Worm (Caenorhabditis elegans): ENCODE data around the gene phat-7.

The phat-7 gene

DNA sequence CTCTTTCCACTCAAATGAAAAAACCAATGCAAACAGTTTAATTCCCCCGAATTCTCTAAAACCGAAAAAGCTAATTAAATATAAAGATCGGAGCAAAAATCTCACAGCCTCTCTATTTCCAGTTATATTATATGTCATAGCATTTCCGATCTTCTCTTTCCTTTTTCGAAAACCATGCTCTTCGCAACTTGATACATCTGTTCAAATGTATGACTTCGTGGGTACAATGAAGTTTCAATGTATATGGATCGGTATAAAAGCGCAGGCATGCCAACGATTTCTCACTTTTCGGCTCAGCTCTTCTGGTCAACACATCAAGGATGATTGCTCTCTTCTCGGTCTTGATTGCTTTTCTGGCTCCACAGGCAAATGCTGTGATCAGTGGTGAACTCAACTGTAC lies at the start of gene phat-7:
TSS of gene phat-7 (plus strand) at position 301 of the 400 bp plus-strand sequence.
- TF ChIP-seq elt-3 (tag; optimal IDR thresholded peaks at IDR 0.05) (no peak), zag-1 (tag; optimal IDR thresholded peaks at IDR 0.05) (no peak), nhr-67 (tag; optimal IDR thresholded peaks at IDR 0.05) (no peak), tbx-2 (tag; optimal IDR thresholded peaks at IDR 0.05) (no peak), ceh-16 (tag; optimal IDR thresholded peaks at IDR 0.05) (no peak), nfya-1 (tag; optimal IDR thresholded peaks at IDR 0.05; ENCODE audit: insufficient read depth) (no peak), nhr-23 (tag; optimal IDR thresholded peaks at IDR 0.05) (no peak)

DNA sequence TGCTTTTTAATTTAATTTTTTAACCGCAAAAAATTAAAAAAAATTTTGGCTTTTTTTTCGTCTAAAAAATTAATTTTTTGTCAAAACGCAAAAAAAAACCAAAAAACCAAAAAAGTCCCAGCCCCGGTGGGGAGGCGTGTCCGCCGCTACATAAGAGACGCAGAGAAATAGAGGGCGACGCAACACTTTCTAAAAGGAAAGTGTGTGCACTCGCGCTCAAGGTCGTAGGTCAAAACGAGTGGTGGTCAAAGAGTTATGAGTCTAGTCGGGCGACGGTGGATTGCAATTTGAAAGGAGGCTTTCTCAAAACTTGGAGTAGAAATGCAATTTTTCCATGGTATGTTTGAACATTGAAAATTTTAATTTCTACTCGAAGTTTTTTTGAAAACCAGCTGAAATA lies 41.6 kb upstream of the phat-7 start:
- TF ChIP-seq nhr-67 (tag; optimal IDR thresholded peaks at IDR 0.05) (no peak), mdl-1 (tag; optimal IDR thresholded peaks at IDR 0.05) (no peak), egl-27 (tag; optimal IDR thresholded peaks at IDR 0.05) (no peak), zag-1 (tag; optimal IDR thresholded peaks at IDR 0.05) (no peak), ztf-11 (tag; optimal IDR thresholded peaks at IDR 0.05) (no peak), elt-1 (tag; optimal IDR thresholded peaks at IDR 0.05) (no peak), nhr-11 (tag; optimal IDR thresholded peaks at IDR 0.05) (no peak), nhr-43 (tag; optimal IDR thresholded peaks at IDR 0.05; ENCODE audit: poor library complexity, severe bottlenecking) (no peak), lin-39 (tag; optimal IDR thresholded peaks at IDR 0.05) (no peak), ceh-28 (tag; optimal IDR thresholded peaks at IDR 0.05) (no peak), ceh-16 (tag; optimal IDR thresholded peaks at IDR 0.05) (no peak), mml-1 (tag; optimal IDR thresholded peaks at IDR 0.05) (no peak), eor-1 (tag; optimal IDR thresholded peaks at IDR 0.05) (no peak), egl-5 (tag; optimal IDR thresholded peaks at IDR 0.05) (no peak), fos-1 (tag; optimal IDR thresholded peaks at IDR 0.05) (no peak), fkh-10 (GFP tag; optimal IDR thresholded peaks at IDR 0.05) (no peak), nhr-23 (tag; optimal IDR thresholded peaks at IDR 0.05) (no peak), fkh-2 (tag; optimal IDR thresholded peaks at IDR 0.05) (no peak)

DNA sequence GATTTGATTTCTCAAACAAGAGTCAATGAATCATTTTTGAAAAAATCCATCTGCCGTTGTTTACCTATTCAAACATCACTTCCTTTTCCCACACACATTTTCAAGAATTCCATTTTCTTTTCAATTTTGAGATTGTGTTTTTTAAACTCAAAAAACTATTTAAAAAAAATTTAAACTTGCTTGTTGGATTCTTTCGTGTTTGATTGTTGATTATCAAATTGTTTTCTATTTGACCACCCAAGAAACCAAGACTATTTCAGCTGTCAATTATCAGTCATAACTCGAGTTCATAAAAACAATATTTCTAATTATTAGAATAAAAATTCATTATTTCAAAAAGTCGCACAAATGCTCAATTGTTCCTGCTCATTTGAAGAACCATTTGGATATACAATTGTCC lies 41.0 kb upstream of the phat-7 start, which contains the start of gene srh-8:
TSS of gene srh-8 (plus strand) at position 301 of the 400 bp plus-strand sequence.
- TF ChIP-seq pqm-1 (tag; optimal IDR thresholded peaks at IDR 0.05) (no peak), ztf-11 (tag; optimal IDR thresholded peaks at IDR 0.05) (no peak), nfya-1 (tag; optimal IDR thresholded peaks at IDR 0.05; ENCODE audit: insufficient read depth) (no peak), unc-39 (tag; optimal IDR thresholded peaks at IDR 0.05) (no peak), lin-15B (tag; optimal IDR thresholded peaks at IDR 0.05) (no peak)

DNA sequence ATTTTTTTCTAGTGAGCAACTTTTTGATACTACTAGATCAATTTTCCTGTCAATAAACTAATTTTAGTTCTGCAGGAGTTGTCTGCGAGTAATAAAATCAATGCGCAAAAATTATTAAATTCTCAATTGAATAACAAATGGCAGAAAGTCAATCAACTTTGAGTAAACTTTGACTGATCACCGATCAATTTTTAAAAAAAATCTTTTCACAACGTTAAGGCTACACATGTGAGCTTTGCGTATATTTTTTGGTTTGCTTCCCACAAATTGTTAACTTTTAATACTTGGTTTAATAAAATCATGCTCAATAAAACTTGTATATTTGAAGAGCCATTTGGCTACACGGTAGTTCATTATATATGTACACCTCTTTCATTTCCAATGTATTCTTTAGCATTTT lies 38.3 kb upstream of the phat-7 start, which contains the start of gene srh-7:
TSS of gene srh-7 (plus strand) at position 301 of the 400 bp plus-strand sequence.
- TF ChIP-seq skn-1 (tag; optimal IDR thresholded peaks at IDR 0.05) (no peak), unc-39 (tag; optimal IDR thresholded peaks at IDR 0.05) (no peak), nhr-76 (tag; optimal IDR thresholded peaks at IDR 0.05) (no peak), elt-2 (tag; optimal IDR thresholded peaks at IDR 0.05) (no peak), elt-3 (tag; optimal IDR thresholded peaks at IDR 0.05) (no peak), ceh-28 (tag; optimal IDR thresholded peaks at IDR 0.05) (no peak), ceh-16 (tag; optimal IDR thresholded peaks at IDR 0.05) (no peak)

DNA sequence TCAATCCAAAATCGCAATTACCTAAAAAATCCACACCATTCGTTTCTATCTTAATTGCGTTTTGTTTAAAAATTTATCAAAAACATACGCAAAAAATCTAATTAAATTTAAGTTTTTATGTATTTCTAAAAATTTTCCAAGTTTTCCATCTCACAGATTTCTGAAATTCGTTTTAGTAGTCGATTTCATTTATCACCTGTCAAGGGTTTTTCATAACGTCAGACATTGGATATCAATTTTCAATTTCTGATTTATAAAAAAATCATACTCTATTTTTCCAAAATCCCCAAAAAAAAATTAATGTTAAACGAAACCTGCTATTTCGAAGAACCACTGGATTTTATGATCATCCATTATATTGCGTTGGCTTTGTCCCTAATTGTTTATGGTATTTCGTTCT lies 36.1 kb upstream of the phat-7 start, which contains the start of gene srh-4:
TSS of gene srh-4 (plus strand) at position 301 of the 400 bp plus-strand sequence.
- no peak for TF ChIP-seq snpc-4 (tag; optimal IDR thresholded peaks at IDR 0.05)
- TF ChIP-seq ceh-9 (tag; optimal IDR thresholded peaks at IDR 0.05): no peak
- TF ChIP-seq fkh-2 (tag; optimal IDR thresholded peaks at IDR 0.05): no peak
- TF ChIP-seq skn-1 (tag; optimal IDR thresholded peaks at IDR 0.05): no peak
- TF ChIP-seq eor-1 (tag; optimal IDR thresholded peaks at IDR 0.05): no peak
- TF ChIP-seq ceh-16 (tag; optimal IDR thresholded peaks at IDR 0.05): no peak
- no peak for TF ChIP-seq elt-2 (tag; optimal IDR thresholded peaks at IDR 0.05)
- no peak for TF ChIP-seq nhr-25 (tag; optimal IDR thresholded peaks at IDR 0.05)
- no peak for TF ChIP-seq mdl-1 (tag; optimal IDR thresholded peaks at IDR 0.05)
- TF ChIP-seq nhr-237 (tag; optimal IDR thresholded peaks at IDR 0.05): no peak
- TF ChIP-seq egl-27 (tag; optimal IDR thresholded peaks at IDR 0.05): no peak
- no peak for TF ChIP-seq hmg-11 (tag; optimal IDR thresholded peaks at IDR 0.05)
- TF ChIP-seq pqm-1 (tag; optimal IDR thresholded peaks at IDR 0.05): no peak
- TF ChIP-seq ztf-11 (tag; optimal IDR thresholded peaks at IDR 0.05): no peak
- TF ChIP-seq nhr-77 (tag; optimal IDR thresholded peaks at IDR 0.05): no peak
